Fruit fly (Drosophila melanogaster) whole organism, adult: ENCODE measurements around the gene Vps15.

Experiments
- CG11617 ChIP-seq: fragments of 200-800 bp; sonication (Bioruptor generic); optimal IDR thresholded peaks from 2 replicates; lab custom pipeline; 2017; ENCODE audit warnings: mild to moderate bottlenecking, missing biosample characterization, missing genetic modification reagents, missing genetic modification characterization
- CG14711 ChIP-seq: fragments of 200-800 bp; sonication (Bioruptor generic); optimal IDR thresholded peaks from 2 replicates; lab custom pipeline; 2018; ENCODE audit warnings: missing biosample characterization, mild to moderate bottlenecking, missing genetic modification characterization, moderate library complexity
- CG1620 ChIP-seq: fragments of 200-800 bp; sonication (Bioruptor generic); optimal IDR thresholded peaks from 2 replicates; lab custom pipeline; 2016; ENCODE audit warnings: missing biosample characterization, missing genetic modification characterization
- CG33017 ChIP-seq: fragments of 200-800 bp; sonication (Bioruptor generic); optimal IDR thresholded peaks from 2 replicates; lab custom pipeline; 2018; ENCODE audit warnings: missing biosample characterization, mild to moderate bottlenecking, missing genetic modification characterization, moderate library complexity
- CG5204 ChIP-seq: fragments of 200-800 bp; sonication (Bioruptor generic); optimal IDR thresholded peaks from 2 replicates; lab custom pipeline; 2016; ENCODE audit warnings: missing biosample characterization, missing genetic modification characterization
- Clk ChIP-seq: fragments of 200-800 bp; sonication (Bioruptor generic); optimal IDR thresholded peaks from 2 replicates; lab custom pipeline; 2017; ENCODE audit warnings: missing biosample characterization, missing genetic modification characterization
- Mnt ChIP-seq: fragments of 200-800 bp; sonication (Bioruptor generic); optimal IDR thresholded peaks from 2 replicates; lab custom pipeline; 2016; ENCODE audit warnings: missing biosample characterization, mild to moderate bottlenecking, missing genetic modification characterization
- bab1 ChIP-seq: fragments of 200-800 bp; sonication (Bioruptor generic); optimal IDR thresholded peaks from 3 replicates; lab custom pipeline; 2019; ENCODE audit warnings: missing biosample characterization, mild to moderate bottlenecking, missing genetic modification characterization, moderate library complexity
- cic ChIP-seq: fragments of 200-800 bp; sonication (Bioruptor generic); optimal IDR thresholded peaks from 2 replicates; lab custom pipeline; 2017; ENCODE audit warnings: missing biosample characterization, mild to moderate bottlenecking, missing genetic modification characterization, moderate library complexity
- ovo ChIP-seq: fragments of 200-800 bp; sonication (Bioruptor generic); optimal IDR thresholded peaks from 2 replicates; lab custom pipeline; 2016; ENCODE audit warnings: missing biosample characterization, missing genetic modification characterization
- tj ChIP-seq: fragments of 200-800 bp; sonication (Bioruptor generic); optimal IDR thresholded peaks from 3 replicates; lab custom pipeline; 2017; ENCODE audit warnings: missing biosample characterization, mild to moderate bottlenecking, missing genetic modification characterization, moderate library complexity

dm6 chr3R:9260421-9260973, 14.8 kb upstream of the Vps15 start, which contains the start of gene ATP6AP2:
- TF ChIP-seq CG33017 (tag; lab: Kevin White, UChicago) (peak; percentile 58), CG11617 (GFP tag; lab: Kevin White, UChicago) (peak; percentile 53), CG14711 (peak; percentile 97), ovo (GFP tag; lab: Kevin White, UChicago) (no peak), Clk (GFP tag; lab: Kevin White, UChicago) (no peak), CG5204 (GFP tag; lab: Kevin White, UChicago) (no peak), CG1620 (GFP tag; lab: Kevin White, UChicago) (peak; percentile 62), bab1 (peak; percentile 88), tj (GFP tag; lab: Kevin White, UChicago) (peak; percentile 33), cic (peak; percentile 33), Mnt (GFP tag; lab: Kevin White, UChicago) (peak; percentile 84)
